Worm (Caenorhabditis elegans): ENCODE measurements around the gene srg-1.

The srg-1 gene

ce11 chrIII:6287195-6287594, 29.0 kb upstream of the srg-1 start, which contains the start of gene F47D12.6:
Gene F47D12.6, minus strand, starts transcription at chrIII:6287295.
- TF ChIP-seq tbx-2 (tag; optimal IDR thresholded peaks at IDR 0.05) (no peak), hlh-13 (GFP tag; optimal IDR thresholded peaks at IDR 0.05) (no peak), unc-86 (tag; optimal IDR thresholded peaks at IDR 0.05) (no peak), ceh-6 (GFP tag; optimal IDR thresholded peaks at IDR 0.05) (no peak), odd-2 (tag; optimal IDR thresholded peaks at IDR 0.05) (no peak), sdc-2 (tag; optimal IDR thresholded peaks at IDR 0.05) (no peak), sox-2 (GFP tag; IDR thresholded peaks at IDR 0.05) (no peak), Y22D7AL.16 (tag; optimal IDR thresholded peaks at IDR 0.05) (no peak), mec-3 (tag; optimal IDR thresholded peaks at IDR 0.05; ENCODE audit: borderline replicate concordance) (no peak), pha-2 (tag; optimal IDR thresholded peaks at IDR 0.05) (no peak), ceh-22 (tag; optimal IDR thresholded peaks at IDR 0.05) (no peak), npax-4 (tag; optimal IDR thresholded peaks at IDR 0.05) (no peak), ztf-16 (tag; optimal IDR thresholded peaks at IDR 0.05) (no peak), eyg-1 (tag; optimal IDR thresholded peaks at IDR 0.05) (no peak), T23F11.4 (GFP tag; optimal IDR thresholded peaks at IDR 0.05) (no peak), che-1 (tag; optimal IDR thresholded peaks at IDR 0.05) (no peak), madf-2 (tag; optimal IDR thresholded peaks at IDR 0.05) (no peak), C38D4.7 (GFP tag; optimal IDR thresholded peaks at IDR 0.05) (no peak)

- no peak for TF ChIP-seq rnt-1 (tag; optimal IDR thresholded peaks at IDR 0.05)
- TF ChIP-seq ceh-30 (tag; optimal IDR thresholded peaks at IDR 0.05) = no peak
- TF ChIP-seq ceh-19 (GFP tag; optimal IDR thresholded peaks at IDR 0.05) = no peak
- TF ChIP-seq eyg-1 (tag; optimal IDR thresholded peaks at IDR 0.05) = no peak
- TF ChIP-seq syd-9 (tag; optimal IDR thresholded peaks at IDR 0.05) = no peak
- no peak for TF ChIP-seq ceh-9 (tag; optimal IDR thresholded peaks at IDR 0.05)
- TF ChIP-seq ceh-34 (tag; optimal IDR thresholded peaks at IDR 0.05) = no peak
- no peak for TF ChIP-seq elt-4 (tag; optimal IDR thresholded peaks at IDR 0.05)
- no peak for TF ChIP-seq hlh-13 (GFP tag; optimal IDR thresholded peaks at IDR 0.05)
- no peak for TF ChIP-seq ahr-1 (tag; optimal IDR thresholded peaks at IDR 0.05)
- TF ChIP-seq pros-1 (tag; optimal IDR thresholded peaks at IDR 0.05) = no peak
- TF ChIP-seq fax-1 (tag; optimal IDR thresholded peaks at IDR 0.05) = no peak
- TF ChIP-seq fkh-10 (GFP tag; optimal IDR thresholded peaks at IDR 0.05) = no peak
- TF ChIP-seq hlh-30 (tag; optimal IDR thresholded peaks at IDR 0.05; ENCODE audit: insufficient read depth) = no peak
- no peak for TF ChIP-seq pha-2 (tag; optimal IDR thresholded peaks at IDR 0.05)
These were observed 27.7 kb upstream of the srg-1 start, which contains the start of gene gadr-3 for ce11 chrIII:6285890-6286289. Gene gadr-3, minus strand, starts transcription at chrIII:6285990.

- TF ChIP-seq lin-11 (tag; optimal IDR thresholded peaks at IDR 0.05) (no peak), C08G9.2 (tag; optimal IDR thresholded peaks at IDR 0.05) (no peak), unc-42 (tag; optimal IDR thresholded peaks at IDR 0.05) (no peak), sdc-2 (tag; optimal IDR thresholded peaks at IDR 0.05) (no peak), lim-6 (tag; optimal IDR thresholded peaks at IDR 0.05) (no peak), ceh-6 (GFP tag; optimal IDR thresholded peaks at IDR 0.05) (no peak), pax-1 (tag; optimal IDR thresholded peaks at IDR 0.05) (no peak)
These were observed 24.9 kb upstream of the srg-1 start for ce11 chrIII:6283024-6283423.

- peak; percentile 37 for TF ChIP-seq unc-42 (tag; optimal IDR thresholded peaks at IDR 0.05)
- no peak for TF ChIP-seq Y22D7AL.16 (tag; optimal IDR thresholded peaks at IDR 0.05)
- TF ChIP-seq mec-3 (tag; optimal IDR thresholded peaks at IDR 0.05; ENCODE audit: borderline replicate concordance) = no peak
- peak; percentile 29 for TF ChIP-seq ceh-14 (tag; optimal IDR thresholded peaks at IDR 0.05)
- TF ChIP-seq unc-55 (GFP tag; optimal IDR thresholded peaks at IDR 0.05) = peak; percentile 79
- peak; percentile 77 for TF ChIP-seq ceh-18 (tag; optimal IDR thresholded peaks at IDR 0.05)
- TF ChIP-seq ama-1 (optimal IDR thresholded peaks at IDR 0.05) = peak; percentile 59
- peak; percentile 79 for TF ChIP-seq pros-1 (tag; optimal IDR thresholded peaks at IDR 0.05)
- TF ChIP-seq ceh-34 (tag; optimal IDR thresholded peaks at IDR 0.05) = peak; percentile 68
- TF ChIP-seq elt-2 (tag; optimal IDR thresholded peaks at IDR 0.05) = no peak
- no peak for TF ChIP-seq lin-11 (tag; optimal IDR thresholded peaks at IDR 0.05)
- peak; percentile 4 for TF ChIP-seq ceh-48 (tag; optimal IDR thresholded peaks at IDR 0.05)
- peak; percentile 74 for TF ChIP-seq hlh-30 (tag; optimal IDR thresholded peaks at IDR 0.05; ENCODE audit: insufficient read depth)
- TF ChIP-seq ceh-31 (tag; optimal IDR thresholded peaks at IDR 0.05) = peak; percentile 79
- no peak for TF ChIP-seq elt-4 (tag; optimal IDR thresholded peaks at IDR 0.05)
- peak; percentile 51 for TF ChIP-seq tbx-2 (tag; optimal IDR thresholded peaks at IDR 0.05)
- peak; percentile 15 for TF ChIP-seq sdc-2 (tag; optimal IDR thresholded peaks at IDR 0.05)
- TF ChIP-seq sox-2 (GFP tag; IDR thresholded peaks at IDR 0.05) = no peak
- TF ChIP-seq fkh-6 (tag; optimal IDR thresholded peaks at IDR 0.05) = peak; percentile 40
- no peak for TF ChIP-seq T23F11.4 (GFP tag; optimal IDR thresholded peaks at IDR 0.05)
- TF ChIP-seq ref-2 (tag; optimal IDR thresholded peaks at IDR 0.05) = peak; percentile 70
- TF ChIP-seq nfya-1 (tag; optimal IDR thresholded peaks at IDR 0.05) = peak; percentile 76
- no peak for TF ChIP-seq ahr-1 (tag; optimal IDR thresholded peaks at IDR 0.05)
- peak; percentile 54 for TF ChIP-seq madf-2 (tag; optimal IDR thresholded peaks at IDR 0.05)
- TF ChIP-seq pha-4 (tag; optimal IDR thresholded peaks at IDR 0.05) = no peak
- peak; percentile 48 for TF ChIP-seq rnt-1 (tag; optimal IDR thresholded peaks at IDR 0.05)
These were observed 22.0 kb upstream of the srg-1 start, which contains the start of gene hmg-1.2 for ce11 chrIII:6280070-6280596. Gene hmg-1.2, plus strand, starts transcription at chrIII:6280380.
